Worm (Caenorhabditis elegans): Measurements from ENCODE around the gene srx-129.

The srx-129 gene

DNA sequence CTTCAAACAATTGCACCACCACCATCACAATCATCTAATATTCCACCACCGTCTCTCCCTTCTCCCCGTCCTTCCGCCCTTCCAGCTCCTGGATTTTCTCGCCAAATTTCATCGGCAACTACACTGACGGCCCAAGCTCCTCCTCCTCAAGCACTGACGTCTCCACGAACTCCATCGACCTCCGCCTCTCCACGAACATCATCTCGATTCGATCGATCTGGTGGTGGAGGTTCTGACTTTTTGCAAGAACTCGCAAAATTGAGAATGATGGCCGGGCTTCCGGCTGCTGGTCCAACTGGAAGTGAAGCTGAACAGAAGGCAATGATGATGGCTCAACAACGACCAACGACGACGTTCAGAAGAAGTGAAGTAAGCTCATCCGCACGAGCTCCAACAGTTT, 40.0 kb upstream of the srx-129 start:
- 0 out of 2 replicates have a peak, but pooled peaks have one; percentile 17 for TF ChIP-seq egl-43 (GFP tag; IDR thresholded peaks at IDR 0.05)
- TF ChIP-seq ztf-11 (tag; optimal IDR thresholded peaks at IDR 0.05), result no peak
- peak; percentile 74 for TF ChIP-seq set-16 (GFP tag; IDR thresholded peaks at IDR 0.05)
- no peak for TF ChIP-seq lim-7 (GFP tag; IDR thresholded peaks at IDR 0.05)
- TF ChIP-seq madf-5 (GFP tag; IDR thresholded peaks at IDR 0.05), result no peak
- 0 out of 2 replicates have a peak, but pooled peaks have one; percentile 26 for TF ChIP-seq dmd-8 (GFP tag; IDR thresholded peaks at IDR 0.05)

- TF ChIP-seq tra-1 (GFP tag; IDR thresholded peaks at IDR 0.05) (no peak), hif-1 (tag; optimal IDR thresholded peaks at IDR 0.05) (no peak), aha-1 (tag) (peak; percentile 73), cey-2 (tag; optimal IDR thresholded peaks at IDR 0.05; ENCODE audit: borderline replicate concordance, insufficient read depth) (no peak), sdz-12 (GFP tag; optimal IDR thresholded peaks at IDR 0.05) (no peak), pqm-1 (tag; optimal IDR thresholded peaks at IDR 0.05) (no peak), nhr-41 (GFP tag; IDR thresholded peaks at IDR 0.05) (no peak), mdl-1 (tag; optimal IDR thresholded peaks at IDR 0.05) (no peak), mep-1 (tag; optimal IDR thresholded peaks at IDR 0.05) (peak; percentile 19), nhr-28 (tag; optimal IDR thresholded peaks at IDR 0.05) (no peak), hlh-30 (tag; optimal IDR thresholded peaks at IDR 0.05; ENCODE audit: insufficient read depth) (peak; percentile 70), set-16 (GFP tag; IDR thresholded peaks at IDR 0.05) (0 out of 2 replicates have a peak, but pooled peaks have one; percentile 5), ama-1 (optimal IDR thresholded peaks at IDR 0.05) (peak; percentile 68), unc-62 (GFP tag; optimal IDR thresholded peaks at IDR 0.05 in 1 of 2) (peak in 1 of 2 experiments; percentile 83), unc-62 (tag; optimal IDR thresholded peaks at IDR 0.05) (no peak), lim-7 (GFP tag; IDR thresholded peaks at IDR 0.05) (no peak), hlh-11 (tag; optimal IDR thresholded peaks at IDR 0.05) (peak; percentile 35), lin-39 (tag; optimal IDR thresholded peaks at IDR 0.05) (no peak), lin-1 (GFP tag; IDR thresholded peaks at IDR 0.05) (no peak), hmg-1.1 (GFP tag; IDR thresholded peaks at IDR 0.05) (0 out of 2 replicates have a peak, but pooled peaks have one; percentile 23), ZK337.2 (GFP tag; IDR thresholded peaks at IDR 0.05) (no peak), zag-1 (tag; optimal IDR thresholded peaks at IDR 0.05) (no peak), duxl-1 (tag; optimal IDR thresholded peaks at IDR 0.05; ENCODE audit: poor library complexity) (no peak), Y105C5A.15 (GFP tag; IDR thresholded peaks at IDR 0.05) (0 out of 2 replicates have a peak, but pooled peaks have one; percentile 40), ztf-7 (tag; optimal IDR thresholded peaks at IDR 0.05) (no peak), pha-4 (GFP tag; IDR thresholded peaks at IDR 0.05) (no peak), pha-4 (tag; optimal IDR thresholded peaks at IDR 0.05) (no peak), fkh-10 (GFP tag; optimal IDR thresholded peaks at IDR 0.05) (no peak), dmd-9 (GFP tag; IDR thresholded peaks at IDR 0.05) (0 out of 2 replicates have a peak, but pooled peaks have one; percentile 18)
These were observed 37.7 kb upstream of the srx-129 start, which contains the start of gene twk-32 for ce11 chrV:13796246-13796776. Gene twk-32, plus strand, starts transcription at chrV:13796641.

DNA sequence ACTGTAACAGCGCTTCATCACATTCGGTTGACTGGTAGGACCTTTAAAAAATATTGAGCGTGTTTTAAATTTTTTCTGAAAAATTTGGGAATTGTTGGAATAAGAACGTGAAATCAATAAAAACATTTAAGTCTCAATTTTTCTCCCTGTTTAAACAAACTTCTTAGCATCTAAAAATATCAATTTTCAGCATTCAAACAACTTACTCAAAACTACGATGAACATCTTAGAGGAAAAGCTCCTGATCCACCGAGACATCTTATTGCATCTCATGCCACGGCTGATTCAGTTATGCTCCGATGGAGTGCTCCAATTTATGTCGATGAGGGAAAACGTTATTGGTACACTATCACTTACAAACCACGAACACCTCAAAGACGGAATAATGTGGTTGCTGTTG, 34.9 kb upstream of the srx-129 start:
- no peak for TF ChIP-seq ZK337.2 (GFP tag; IDR thresholded peaks at IDR 0.05)
- no peak for TF ChIP-seq F44E2.7 (GFP tag; IDR thresholded peaks at IDR 0.05)
- no peak for TF ChIP-seq sdz-12 (GFP tag; optimal IDR thresholded peaks at IDR 0.05)
- TF ChIP-seq hmg-1.1 (GFP tag; IDR thresholded peaks at IDR 0.05), result no peak
- TF ChIP-seq spr-3 (GFP tag; optimal IDR thresholded peaks at IDR 0.05), result no peak
- TF ChIP-seq set-16 (GFP tag; IDR thresholded peaks at IDR 0.05), result no peak
- TF ChIP-seq nhr-10 (tag; optimal IDR thresholded peaks at IDR 0.05), result no peak
- TF ChIP-seq unc-62 (GFP tag; optimal IDR thresholded peaks at IDR 0.05 in 1 of 2), result peak in 1 of 2 experiments; percentile 92
- no peak for TF ChIP-seq unc-62 (tag; optimal IDR thresholded peaks at IDR 0.05)

DNA sequence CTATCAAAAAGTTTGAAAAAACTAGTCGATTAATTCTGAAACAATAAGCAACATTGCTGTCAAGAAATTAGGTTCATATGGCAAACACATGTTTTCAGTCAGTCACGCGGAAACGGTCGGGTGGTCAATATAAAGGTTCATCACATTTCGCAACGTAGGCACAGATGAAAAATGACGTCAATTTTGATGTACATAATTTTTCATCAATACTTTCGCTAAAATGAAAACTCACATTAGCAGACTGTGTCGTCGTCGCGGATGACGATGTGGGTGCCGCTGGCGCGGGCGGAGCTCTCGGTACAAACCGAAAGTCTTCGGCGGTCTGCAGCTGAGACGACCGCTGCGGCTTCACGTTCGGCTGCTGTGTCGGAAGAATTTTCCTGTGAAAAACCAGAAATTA, 30.1 kb upstream of the srx-129 start, which contains the start of gene swan-2:
Gene swan-2 (minus strand): TSS at position 380 of the 400 bp plus-strand sequence.
- TF ChIP-seq hlh-30 (tag; optimal IDR thresholded peaks at IDR 0.05; ENCODE audit: insufficient read depth) (peak; percentile 36), jun-1 (tag; optimal IDR thresholded peaks at IDR 0.05) (no peak), nhr-48 (tag; optimal IDR thresholded peaks at IDR 0.05) (no peak), unc-62 (GFP tag; optimal IDR thresholded peaks at IDR 0.05 in 1 of 2) (peak in 1 of 2 experiments; percentile 82), unc-62 (tag; optimal IDR thresholded peaks at IDR 0.05) (no peak), aly-2 (tag; optimal IDR thresholded peaks at IDR 0.05) (no peak), set-16 (GFP tag; IDR thresholded peaks at IDR 0.05) (peak; percentile 77), skn-1 (tag; optimal IDR thresholded peaks at IDR 0.05) (no peak), lsy-2 (tag; optimal IDR thresholded peaks at IDR 0.05) (no peak)
